Worm (Caenorhabditis elegans) whole organism, L4/young adult: ENCODE measurements around the gene npr-25.

Source experiments
- W03F9.2 ChIP-seq: fragments of 150-350 bp; optimal IDR thresholded peaks from 2 replicates; lab custom pipeline; 2014; ENCODE audit warnings: missing biosample characterization, missing genetic modification characterization
- dao-5 ChIP-seq: sonication (generic microtip); optimal IDR thresholded peaks from 2 replicates; lab custom pipeline; 2016; ENCODE audit warnings: missing genotype, missing genetic modification characterization, moderate library complexity, missing compliant biosample characterization
- him-1 ChIP-seq: sonication (generic microtip); optimal IDR thresholded peaks from 2 replicates; lab custom pipeline; 2016; ENCODE audit warnings: missing genotype, missing genetic modification reagents, missing genetic modification characterization, missing compliant biosample characterization

The npr-25 gene

DNA sequence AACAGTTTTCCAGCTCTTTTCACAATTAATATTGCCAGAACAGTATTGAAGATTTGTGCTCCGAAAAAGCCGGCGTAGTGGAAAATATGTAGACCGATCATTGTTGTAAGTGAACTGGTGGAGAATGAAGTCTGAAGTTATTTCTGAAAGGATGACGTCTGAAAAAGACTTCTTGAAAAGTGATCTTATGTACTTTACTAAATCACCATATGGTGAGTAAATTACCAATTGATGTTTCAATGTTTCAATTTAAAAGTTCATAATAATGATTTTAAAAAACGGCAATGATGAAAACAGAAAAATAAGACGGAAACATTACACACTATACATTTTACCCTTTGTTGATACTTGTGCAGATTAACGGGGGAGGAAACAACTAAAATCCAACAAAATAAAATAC is 29.1 kb downstream of the npr-25 start, which contains the start of gene str-141:
str-141 (minus strand) TSS at position 101 of the 400 bp plus-strand sequence.
- TF ChIP-seq W03F9.2 (tag; lab: Kevin White, UChicago) (no peak), dao-5 (tag; lab: Kevin White, UChicago) (no peak), him-1 (tag; lab: Kevin White, UChicago) (no peak)

DNA sequence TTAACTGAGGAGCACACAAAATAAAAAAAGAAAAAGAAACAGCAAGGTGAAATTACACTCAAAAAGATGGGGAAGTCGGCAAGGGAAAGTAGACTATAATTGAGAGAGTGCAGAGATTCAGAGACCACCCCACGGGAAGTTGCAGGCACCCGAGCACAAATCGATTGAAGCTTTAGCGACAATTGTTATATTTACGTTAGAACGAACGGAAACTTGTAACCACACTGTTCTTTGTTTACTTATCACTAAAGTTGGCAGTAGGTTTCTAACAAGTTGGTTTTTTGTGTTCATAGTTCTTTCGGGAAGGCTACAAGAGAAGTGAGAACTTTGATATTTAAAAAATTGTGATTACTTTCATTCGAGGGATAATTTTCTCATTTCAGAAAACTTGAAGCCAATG is 31.1 kb downstream of the npr-25 start, which contains the start of gene F47G9.4:
F47G9.4 (minus strand) TSS at position 98 of the 400 bp plus-strand sequence.
- no peak for TF ChIP-seq W03F9.2 (tag; lab: Kevin White, UChicago)
- no peak for TF ChIP-seq dao-5 (tag; lab: Kevin White, UChicago)
- no peak for TF ChIP-seq him-1 (tag; lab: Kevin White, UChicago)

- TF ChIP-seq dao-5 (tag; lab: Kevin White, UChicago) (no peak), W03F9.2 (tag; lab: Kevin White, UChicago) (no peak), him-1 (tag; lab: Kevin White, UChicago) (no peak)
Measured at ce11 chrV:11320860-11321259, 31.9 kb downstream of the npr-25 start.

- TF ChIP-seq dao-5 (tag; lab: Kevin White, UChicago) (no peak), W03F9.2 (tag; lab: Kevin White, UChicago) (no peak), him-1 (tag; lab: Kevin White, UChicago) (no peak)
Measured at ce11 chrV:11316801-11317200, 36.0 kb downstream of the npr-25 start, which contains the start of gene cutl-18. Gene cutl-18, minus strand, starts transcription at chrV:11316901.

DNA sequence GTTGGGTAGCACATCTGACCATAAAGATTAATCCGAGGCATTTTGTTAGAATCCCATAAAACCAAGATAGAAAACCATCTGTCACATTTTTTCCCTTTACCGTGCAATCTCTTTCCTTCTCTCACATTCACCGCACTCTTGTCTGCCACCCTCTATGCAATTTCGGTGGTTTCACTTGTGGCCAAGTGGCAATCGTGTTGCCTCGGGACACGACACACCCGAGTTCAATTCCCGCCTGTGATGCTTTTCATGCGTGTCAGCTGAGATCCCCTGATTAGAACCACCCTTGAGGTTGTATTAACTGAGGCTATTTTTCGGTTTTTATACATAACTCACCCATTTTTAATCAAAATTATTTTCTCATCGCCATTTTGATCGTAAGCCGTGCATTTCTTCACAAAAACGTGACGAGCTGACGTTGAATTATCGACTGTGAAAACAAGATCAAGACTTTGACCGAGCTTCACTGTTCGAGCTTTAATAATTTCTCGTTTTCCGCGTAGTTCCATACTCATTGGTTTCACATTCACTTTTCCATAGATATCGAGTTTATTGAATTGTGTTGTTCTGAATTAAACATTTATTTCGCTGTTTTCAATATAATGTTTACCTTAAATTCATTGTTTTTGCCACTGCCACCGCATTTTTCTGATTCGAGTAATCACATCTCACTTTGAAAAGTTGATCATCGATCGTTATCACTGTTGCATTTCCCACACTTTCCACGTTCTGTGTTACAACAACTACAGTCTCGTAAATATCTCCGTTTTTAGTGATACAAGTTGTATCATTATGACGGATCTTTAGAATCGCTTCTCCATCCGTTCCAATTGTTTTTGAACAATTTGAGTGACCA is 38.5 kb downstream of the npr-25 start:
- TF ChIP-seq dao-5 (tag; lab: Kevin White, UChicago) (peak; percentile 96), W03F9.2 (tag; lab: Kevin White, UChicago) (peak; percentile 78), him-1 (tag; lab: Kevin White, UChicago) (peak; percentile 37)

DNA sequence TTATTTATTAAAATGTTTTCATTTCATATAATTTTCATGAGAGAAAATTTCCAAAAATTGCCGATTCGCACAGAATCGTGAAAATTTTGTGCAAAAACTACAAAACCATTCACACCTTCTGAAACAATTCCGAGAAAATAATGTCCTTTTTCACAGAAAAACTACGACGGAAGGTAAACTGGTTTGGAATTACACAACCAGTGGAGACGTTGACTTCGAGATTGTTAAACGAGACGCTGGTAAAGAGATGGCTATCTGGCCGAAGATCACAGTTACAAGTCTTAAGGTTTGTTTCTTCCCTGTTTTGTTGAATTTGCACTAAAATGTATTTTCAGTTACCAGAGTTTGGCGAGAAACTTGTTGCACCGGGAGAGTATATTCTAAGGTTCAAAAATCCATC is 39.9 kb downstream of the npr-25 start:
- TF ChIP-seq dao-5 (tag; lab: Kevin White, UChicago) = no peak
- TF ChIP-seq W03F9.2 (tag; lab: Kevin White, UChicago) = no peak
- no peak for TF ChIP-seq him-1 (tag; lab: Kevin White, UChicago)

- TF ChIP-seq W03F9.2 (tag; lab: Kevin White, UChicago) (no peak), him-1 (tag; lab: Kevin White, UChicago) (no peak), dao-5 (tag; lab: Kevin White, UChicago) (no peak)
Measured at ce11 chrV:11311013-11311472, 41.8 kb downstream of the npr-25 start, which contains the start of gene T03F7.7. Gene T03F7.7, plus strand, starts transcription at chrV:11311422.

DNA sequence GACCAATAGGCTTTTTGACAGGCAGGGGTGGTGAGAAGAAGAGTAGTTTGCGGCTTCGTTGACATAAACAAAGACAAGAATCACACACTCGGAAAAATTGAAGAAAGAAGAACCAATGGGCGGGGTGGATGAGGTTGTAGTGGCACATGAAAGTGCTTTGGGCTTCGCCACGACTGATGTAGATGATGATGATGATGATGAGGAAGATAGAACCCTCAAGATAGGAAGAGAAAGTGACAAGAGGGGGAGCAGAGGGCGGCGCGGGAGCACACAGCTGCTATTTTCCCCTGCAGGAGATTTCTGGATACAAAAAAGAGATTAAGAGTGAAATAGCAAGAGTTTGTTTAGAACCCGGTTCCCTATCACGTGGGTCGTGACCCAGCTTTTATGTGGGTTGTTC is 43.9 kb downstream of the npr-25 start:
- TF ChIP-seq W03F9.2 (tag; lab: Kevin White, UChicago) (no peak), him-1 (tag; lab: Kevin White, UChicago) (no peak), dao-5 (tag; lab: Kevin White, UChicago) (no peak)

ce11 chrV:11308346-11308745 is 44.4 kb downstream of the npr-25 start, which contains the start of gene snf-11:
Gene snf-11, minus strand, starts transcription at chrV:11308446.
- TF ChIP-seq him-1 (tag; lab: Kevin White, UChicago) (no peak), W03F9.2 (tag; lab: Kevin White, UChicago) (no peak), dao-5 (tag; lab: Kevin White, UChicago) (no peak)

DNA sequence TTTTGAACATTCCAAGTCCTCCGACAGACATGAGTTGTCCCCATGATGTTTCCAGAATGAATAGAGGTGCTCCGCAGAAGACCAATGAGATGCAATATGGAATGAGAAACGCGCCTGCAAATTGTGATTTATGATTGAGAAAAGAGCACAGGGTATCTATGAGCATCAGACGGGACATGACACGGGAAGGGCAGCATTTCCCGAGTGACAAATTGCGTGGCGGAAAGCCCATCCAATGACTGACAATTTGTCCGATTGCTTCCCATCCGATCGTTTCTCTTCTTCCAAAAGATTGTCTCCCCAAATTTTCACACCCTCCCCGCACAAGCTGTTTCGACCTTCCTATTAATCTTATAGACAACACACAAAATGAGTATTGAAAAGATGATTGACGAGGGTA is 45.0 kb downstream of the npr-25 start:
- TF ChIP-seq W03F9.2 (tag; lab: Kevin White, UChicago) = no peak
- no peak for TF ChIP-seq him-1 (tag; lab: Kevin White, UChicago)
- TF ChIP-seq dao-5 (tag; lab: Kevin White, UChicago) = no peak

- TF ChIP-seq dao-5 (tag; lab: Kevin White, UChicago) (no peak), W03F9.2 (tag; lab: Kevin White, UChicago) (no peak), him-1 (tag; lab: Kevin White, UChicago) (no peak)
Measured at ce11 chrV:11304879-11305278, 47.9 kb downstream of the npr-25 start, which contains the start of gene srh-45. Gene srh-45, minus strand, starts transcription at chrV:11304979.

DNA sequence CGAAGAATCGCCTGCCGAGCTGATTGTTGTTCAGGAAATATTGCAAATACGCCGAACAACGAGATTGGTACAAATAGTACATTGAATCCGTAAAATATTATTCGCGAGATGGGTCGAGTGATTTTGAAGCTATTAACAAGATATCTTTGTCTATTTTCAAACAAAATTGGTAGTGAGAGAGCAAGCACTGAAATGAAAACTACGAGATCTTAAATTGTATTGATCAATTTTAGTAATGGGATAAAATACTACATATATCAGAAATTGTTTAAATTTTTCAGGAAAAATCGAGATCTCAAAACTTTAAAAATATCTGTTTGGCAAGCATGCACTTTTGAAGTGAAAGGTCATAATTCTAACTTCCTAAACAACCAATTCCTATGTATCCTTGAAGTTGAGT is 48.6 kb downstream of the npr-25 start:
- TF ChIP-seq him-1 (tag; lab: Kevin White, UChicago) = no peak
- TF ChIP-seq dao-5 (tag; lab: Kevin White, UChicago) = no peak
- TF ChIP-seq W03F9.2 (tag; lab: Kevin White, UChicago) = no peak

- TF ChIP-seq him-1 (tag; lab: Kevin White, UChicago) (no peak), W03F9.2 (tag; lab: Kevin White, UChicago) (no peak), dao-5 (tag; lab: Kevin White, UChicago) (no peak)
Measured at ce11 chrV:11302698-11303097, 50.1 kb downstream of the npr-25 start, which contains the start of gene srh-46. Gene srh-46, minus strand, starts transcription at chrV:11302886.
